4 fruit fly cellular contexts compared by ENCODE assay signal in genomic region chr3L:18079123-18079522, dm6.
A peak's percentile ranks its signal among the peaks of the same experiment; 100 is the strongest.
TF ChIP-seq lines count a peak whose summit lies in the region.

No protein-coding gene starts in this region.

- TF ChIP-seq CTCF in whole organism, embryonic (GFP tag; optimal IDR thresholded peaks at IDR 0.05; lab: Kevin White, UChicago), result no peak

TF ChIP-seq in whole organism, 6 proteins besides CTCF, POLR2A, EP300 and RAD21:
- TF ChIP-seq usp (GFP tag; optimal IDR thresholded peaks at IDR 0.05; lab: Kevin White, UChicago), result no peak
- TF ChIP-seq EcR (GFP tag; optimal IDR thresholded peaks at IDR 0.05; lab: Kevin White, UChicago), result peak; percentile 7 to 99
- no peak for TF ChIP-seq CG8478 (optimal IDR thresholded peaks at IDR 0.05; lab: Kevin White, UChicago)

TF ChIP-seq in whole organism, embryonic, 481 proteins besides CTCF, POLR2A, EP300 and RAD21:
- TF ChIP-seq Ets65A (GFP tag; lab: Kevin White, UChicago) (peak; percentile 79), amos (GFP tag; IDR thresholded peaks at IDR 0.05; lab: Robert Waterston, UW; ENCODE audit: partially characterized antibody) (no peak), CG17568 (GFP tag; optimal IDR thresholded peaks at IDR 0.05; lab: Kevin White, UChicago) (no peak), HLH4C (GFP tag; IDR thresholded peaks at IDR 0.05; lab: Robert Waterston, UW; ENCODE audit: partially characterized antibody) (no peak), CG7963 (GFP tag; IDR thresholded peaks at IDR 0.05; lab: Robert Waterston, UW; ENCODE audit: partially characterized antibody) (no peak), cg (GFP tag; optimal IDR thresholded peaks at IDR 0.05; lab: Kevin White, UChicago) (peak; percentile 46), ap (GFP tag; IDR thresholded peaks at IDR 0.05; lab: Robert Waterston, UW) (no peak), CG15073 (GFP tag; optimal IDR thresholded peaks at IDR 0.05; lab: Kevin White, UChicago) (no peak), cato (GFP tag; optimal IDR thresholded peaks at IDR 0.05; lab: Kevin White, UChicago; ENCODE audit: borderline replicate concordance) (no peak), Hey (tag; optimal IDR thresholded peaks at IDR 0.05; lab: Kevin White, UChicago) (no peak)

TF ChIP-seq in whole organism, pupa, 21 proteins besides CTCF, POLR2A, EP300 and RAD21:
- TF ChIP-seq CG10348 (GFP tag; IDR thresholded peaks at IDR 0.05; lab: Robert Waterston, UW) (no peak), EcR (GFP tag; optimal IDR thresholded peaks at IDR 0.05; lab: Kevin White, UChicago) (peak; percentile 99), rn (GFP tag; IDR thresholded peaks at IDR 0.05; lab: Robert Waterston, UW) (no peak), D1 (tag; optimal IDR thresholded peaks at IDR 0.05; lab: Kevin White, UChicago) (no peak), CG15710 (tag; optimal IDR thresholded peaks at IDR 0.05; lab: Kevin White, UChicago) (no peak), Pif1A (GFP tag; optimal IDR thresholded peaks at IDR 0.05; lab: Kevin White, UChicago) (no peak), CG32121 (GFP tag; IDR thresholded peaks at IDR 0.05; lab: Robert Waterston, UW) (no peak)

TF ChIP-seq in whole organism, wandering third instar larva, 38 proteins besides CTCF, POLR2A, EP300 and RAD21:
- TF ChIP-seq Hr83 (GFP tag; optimal IDR thresholded peaks at IDR 0.05; lab: Kevin White, UChicago; ENCODE audit: poor library complexity, severe bottlenecking), result peak; percentile 14
- TF ChIP-seq Dif (GFP tag; optimal IDR thresholded peaks at IDR 0.05; lab: Kevin White, UChicago; ENCODE audit: partially characterized antibody), result peak; percentile 5
- no peak for TF ChIP-seq br (GFP tag; optimal IDR thresholded peaks at IDR 0.05; lab: Kevin White, UChicago)
- TF ChIP-seq fru (GFP tag; optimal IDR thresholded peaks at IDR 0.05; lab: Kevin White, UChicago), result no peak
